Worm (Caenorhabditis elegans): ENCODE measurements around the gene clp-6.

- TF ChIP-seq nhr-237 (tag; optimal IDR thresholded peaks at IDR 0.05) (no peak), lin-29 (GFP tag; IDR thresholded peaks at IDR 0.05) (no peak), cey-2 (tag; optimal IDR thresholded peaks at IDR 0.05; ENCODE audit: borderline replicate concordance, insufficient read depth) (no peak), aha-1 (tag) (no peak), nhr-77 (tag; optimal IDR thresholded peaks at IDR 0.05) (no peak), mdt-29 (GFP tag; IDR thresholded peaks at IDR 0.05) (no peak)
Measured at ce11 chrIV:1424962-1425361, 9.9 kb downstream of the clp-6 start, which contains the start of gene Y77E11A.8.

Measured in whole organism, L4 larva.